Worm (Caenorhabditis elegans): ENCODE measurements around the gene ZC262.7.

ZC262.7 gene

ce11 chrIII:8331779-8332178, 12.4 kb downstream of the ZC262.7 start, which contains the start of the genes mrps-18A and ZC262.2 (continued):
- TF ChIP-seq rnt-1 (tag; optimal IDR thresholded peaks at IDR 0.05) = peak; percentile 10
- no peak for TF ChIP-seq C34B4.2 (tag; optimal IDR thresholded peaks at IDR 0.05)
- no peak for TF ChIP-seq xbp-1 (tag; optimal IDR thresholded peaks at IDR 0.05)
- no peak for TF ChIP-seq efl-3 (GFP tag; optimal IDR thresholded peaks at IDR 0.05)
- no peak for TF ChIP-seq snpc-4 (tag; optimal IDR thresholded peaks at IDR 0.05)
- no peak for TF ChIP-seq lin-14 (GFP tag; optimal IDR thresholded peaks at IDR 0.05)
- TF ChIP-seq irx-1 (tag; optimal IDR thresholded peaks at IDR 0.05) = peak; percentile 22
- no peak for TF ChIP-seq mdl-1 (tag; optimal IDR thresholded peaks at IDR 0.05)
- no peak for TF ChIP-seq ztf-4 (tag; optimal IDR thresholded peaks at IDR 0.05)
- peak; percentile 45 for TF ChIP-seq snu-23 (GFP tag; optimal IDR thresholded peaks at IDR 0.05)
- TF ChIP-seq grh-1 (GFP tag; IDR thresholded peaks at IDR 0.05) = no peak
- TF ChIP-seq swsn-7 (tag; optimal IDR thresholded peaks at IDR 0.05) = no peak
- no peak for TF ChIP-seq Y116A8C.19 (tag; optimal IDR thresholded peaks at IDR 0.05; ENCODE audit: borderline replicate concordance)
- peak; percentile 0 for TF ChIP-seq tbx-2 (tag; optimal IDR thresholded peaks at IDR 0.05)
- no peak for TF ChIP-seq ceh-88 (GFP tag; IDR thresholded peaks at IDR 0.05)
- TF ChIP-seq ceh-82 (tag; optimal IDR thresholded peaks at IDR 0.05) = peak in 1 of 3 experiments; percentile 28
- TF ChIP-seq jun-1 (tag; optimal IDR thresholded peaks at IDR 0.05) = no peak

- TF ChIP-seq nhr-71 (tag; optimal IDR thresholded peaks at IDR 0.05) (no peak), ztf-11 (tag; optimal IDR thresholded peaks at IDR 0.05) (no peak), rnt-1 (tag; optimal IDR thresholded peaks at IDR 0.05) (no peak), unc-98 (GFP tag; IDR thresholded peaks at IDR 0.05) (no peak), snu-23 (GFP tag; optimal IDR thresholded peaks at IDR 0.05) (no peak), nhr-12 (tag; optimal IDR thresholded peaks at IDR 0.05) (no peak)
Observed at ce11 chrIII:8331211-8331610, 12.9 kb downstream of the ZC262.7 start, which contains the start of gene iglr-2. TSS of gene iglr-2 (minus strand) at chrIII:8331311.

ce11 chrIII:8325574-8326513, 18.3 kb downstream of the ZC262.7 start, which contains the start of gene ZC262.13:
TSS of gene ZC262.13 (plus strand) at chrIII:8326214.
- no peak for TF ChIP-seq hlh-17 (GFP tag; optimal IDR thresholded peaks at IDR 0.05; ENCODE audit: borderline replicate concordance)
- no peak for TF ChIP-seq pag-3 (tag; optimal IDR thresholded peaks at IDR 0.05; ENCODE audit: borderline replicate concordance, insufficient read depth)
- TF ChIP-seq sup-37 (GFP tag; optimal IDR thresholded peaks at IDR 0.05) = no peak
- TF ChIP-seq ceh-90 (tag; optimal IDR thresholded peaks at IDR 0.05) = no peak
- no peak for TF ChIP-seq aly-2 (tag; optimal IDR thresholded peaks at IDR 0.05)
- peak; percentile 82 for TF ChIP-seq elt-2 (tag; optimal IDR thresholded peaks at IDR 0.05)
- no peak for TF ChIP-seq hlh-4 (tag; optimal IDR thresholded peaks at IDR 0.05)
- TF ChIP-seq unc-62 (GFP tag; optimal IDR thresholded peaks at IDR 0.05) = no peak
- TF ChIP-seq lsy-2 (tag; optimal IDR thresholded peaks at IDR 0.05) = no peak
- TF ChIP-seq mep-1 (tag; optimal IDR thresholded peaks at IDR 0.05) = no peak
- no peak for TF ChIP-seq lin-13 (GFP tag; optimal IDR thresholded peaks at IDR 0.05)
- TF ChIP-seq tbx-2 (tag; optimal IDR thresholded peaks at IDR 0.05) = no peak
- TF ChIP-seq unc-86 (tag; optimal IDR thresholded peaks at IDR 0.05) = no peak
- TF ChIP-seq lin-35 (GFP tag; optimal IDR thresholded peaks at IDR 0.05) = peak in 1 of 2 experiments; percentile 20
- no peak for TF ChIP-seq swsn-7 (tag; optimal IDR thresholded peaks at IDR 0.05)
- TF ChIP-seq irx-1 (tag; optimal IDR thresholded peaks at IDR 0.05) = no peak
- TF ChIP-seq fos-1 (tag; optimal IDR thresholded peaks at IDR 0.05) = no peak
- TF ChIP-seq efl-1 (optimal IDR thresholded peaks at IDR 0.05) = no peak
- peak in 1 of 2 experiments; percentile 70 for TF ChIP-seq efl-1 (GFP tag; optimal IDR thresholded peaks at IDR 0.05 in 1 of 2)
- TF ChIP-seq nhr-90 (tag; optimal IDR thresholded peaks at IDR 0.05; ENCODE audit: poor library complexity) = no peak
- no peak for TF ChIP-seq tlp-1 (tag; optimal IDR thresholded peaks at IDR 0.05)
- no peak for TF ChIP-seq ets-5 (GFP tag; IDR thresholded peaks at IDR 0.05)
- no peak for TF ChIP-seq nhr-71 (tag; optimal IDR thresholded peaks at IDR 0.05)
- no peak for TF ChIP-seq rnt-1 (tag; optimal IDR thresholded peaks at IDR 0.05)
- TF ChIP-seq C16A3.4 (tag; optimal IDR thresholded peaks at IDR 0.05) = no peak

Measured in whole organism, L1 larva.